Worm (Caenorhabditis elegans) whole organism, midembryonic: ENCODE results near the gene F36H9.1.

Source experiments
- flt-1 ChIP-seq: fragments of 200-800 bp; sonication (Bioruptor generic); IDR thresholded peaks from 2 replicates; pipeline ENCODE4 v1.3.6; 2022; ENCODE audit warnings: missing genetic modification characterization, missing compliant biosample characterization
- ztf-29 ChIP-seq: fragments of 200-800 bp; sonication (Bioruptor generic); IDR thresholded peaks from 2 replicates; pipeline ENCODE4 v1.3.6; 2022; ENCODE audit warnings: missing genetic modification reagents, missing genetic modification characterization, missing compliant biosample characterization

DNA sequence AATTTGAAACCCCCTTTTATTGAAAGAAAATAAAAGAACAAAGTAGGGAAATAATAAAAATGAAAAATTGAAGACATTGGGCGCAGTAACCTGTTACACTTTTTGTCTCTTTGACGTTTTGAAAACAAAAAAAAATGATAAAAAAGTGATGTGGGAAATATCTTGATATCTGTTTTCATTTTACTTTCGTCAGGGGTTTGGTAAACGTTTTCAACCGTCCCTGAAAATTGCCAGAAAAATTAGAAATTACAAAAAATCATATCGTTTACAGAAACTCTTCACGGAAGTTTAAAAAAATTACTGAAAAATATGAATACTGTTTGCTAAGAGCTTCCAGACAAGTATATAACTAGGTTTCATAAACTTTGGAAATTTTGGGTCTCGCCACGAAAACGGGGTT lies 15.2 kb upstream of the F36H9.1 start, which contains the start of gene F36H9.4:
- no peak for TF ChIP-seq ztf-29 (GFP tag; lab: Robert Waterston, UW)
- no peak for TF ChIP-seq flt-1
